Worm (Caenorhabditis elegans) whole organism, L4 larva: ENCODE data around the gene C50F4.16.

Experiments
- D1046.2 ChIP-seq: fragments of 200-800 bp; sonication (Bioruptor generic); IDR thresholded peaks from 2 replicates; pipeline ENCODE4 v1.3.6; 2022; ENCODE audit warnings: missing genetic modification characterization, missing compliant biosample characterization
- F49E8.2 ChIP-seq: sonication (generic microtip); optimal IDR thresholded peaks from 2 replicates; lab custom pipeline; 2016; ENCODE audit warnings: missing compliant biosample characterization, mild to moderate bottlenecking, missing genetic modification characterization, borderline replicate concordance
- R02D3.7 ChIP-seq: fragments of 150-350 bp; sonication (generic microtip); optimal IDR thresholded peaks from 3 replicates; lab custom pipeline; 2014; ENCODE audit warnings: missing biosample characterization, missing genetic modification characterization
- T20F7.1 ChIP-seq: fragments of 200-800 bp; sonication (Bioruptor generic); optimal IDR thresholded peaks from 2 replicates; lab custom pipeline; 2018; ENCODE audit warnings: mild to moderate bottlenecking, missing genetic modification characterization, missing compliant biosample characterization
- Y5F2A.4 ChIP-seq: fragments of 200-800 bp; sonication (Bioruptor generic); optimal IDR thresholded peaks from 2 replicates; lab custom pipeline; 2018; ENCODE audit warnings: mild to moderate bottlenecking, missing genetic modification characterization, missing compliant biosample characterization
- aha-1 ChIP-seq: fragments of 150-350 bp; peaks from one replicate; lab custom pipeline; 2014; ENCODE audit warnings: missing biosample characterization, missing genetic modification characterization
- ceh-62 ChIP-seq: sonication (generic microtip); optimal IDR thresholded peaks from 2 replicates; lab custom pipeline; 2017; ENCODE audit warnings: missing biosample characterization, missing genetic modification characterization
- ceh-82 ChIP-seq: sonication (generic microtip); optimal IDR thresholded peaks from 2 replicates; lab custom pipeline; 2017; ENCODE audit warnings: missing biosample characterization, missing genetic modification characterization
- daf-16 ChIP-seq, 3 experiments: sonication (generic microtip); optimal IDR thresholded peaks; 2 replicates each; lab custom pipeline; 2016 to 2017; ENCODE audit warnings: missing genetic modification characterization in 3 of 3, missing genetic modification reagents in 3 of 3, mild to moderate bottlenecking in 2 of 3, missing compliant biosample characterization in 2 of 3, missing biosample characterization in 1 of 3, moderate library complexity in 1 of 3
- dmd-6 ChIP-seq: fragments of 200-800 bp; sonication (Bioruptor generic); IDR thresholded peaks from 2 replicates; pipeline ENCODE4 v1.3.6; 2022; ENCODE audit warnings: missing genetic modification reagents, missing genetic modification characterization, missing compliant biosample characterization
- dve-1 ChIP-seq: sonication (generic microtip); optimal IDR thresholded peaks from 2 replicates; lab custom pipeline; 2017; ENCODE audit warnings: antibody characterized with exemption, mild to moderate bottlenecking, missing genetic modification characterization, missing compliant biosample characterization; ENCODE audit not compliant: insufficient read depth
- egl-27 ChIP-seq: sonication (generic microtip); optimal IDR thresholded peaks from 3 replicates; lab custom pipeline; 2017; ENCODE audit warnings: missing biosample characterization, missing genetic modification reagents, missing genetic modification characterization
- hif-1 ChIP-seq, 2 experiments: sonication (generic microtip); optimal IDR thresholded peaks; 2 replicates each; lab custom pipeline; 2016 to 2017; ENCODE audit warnings: missing compliant biosample characterization in 2 of 2, missing genetic modification characterization in 2 of 2, missing genetic modification reagents in 2 of 2, missing genotype in 2 of 2, mild to moderate bottlenecking in 1 of 2
- hlh-30 ChIP-seq: sonication (generic microtip); optimal IDR thresholded peaks from 2 replicates; lab custom pipeline; 2017; ENCODE audit warnings: antibody characterized with exemption, mild to moderate bottlenecking, missing genetic modification characterization, missing compliant biosample characterization; ENCODE audit not compliant: insufficient read depth
- hmg-1.1 ChIP-seq: fragments of 200-800 bp; sonication (Bioruptor generic); IDR thresholded peaks from 2 replicates; pipeline ENCODE4 v1.3.6; 2022; ENCODE audit warnings: missing genetic modification reagents, missing genetic modification characterization, missing compliant biosample characterization
- jun-1 ChIP-seq: fragments of 150-350 bp; optimal IDR thresholded peaks from 2 replicates; lab custom pipeline; 2014; ENCODE audit warnings: missing biosample characterization, missing genetic modification reagents, missing genetic modification characterization
- lim-7 ChIP-seq: fragments of 200-800 bp; sonication (Bioruptor generic); IDR thresholded peaks from 2 replicates; pipeline ENCODE4 v1.3.6; 2022; ENCODE audit warnings: missing genetic modification characterization, missing compliant biosample characterization
- lin-1 ChIP-seq: fragments of 200-800 bp; sonication (Bioruptor generic); IDR thresholded peaks from 2 replicates; pipeline ENCODE4 v1.3.6; 2022; ENCODE audit warnings: missing genetic modification reagents, missing genetic modification characterization, missing compliant biosample characterization
- lin-38 ChIP-seq: fragments of 200-800 bp; sonication (Bioruptor generic); IDR thresholded peaks from 2 replicates; pipeline ENCODE4 v1.3.6; 2022; ENCODE audit warnings: missing genetic modification reagents, missing genetic modification characterization, missing compliant biosample characterization
- lin-39 ChIP-seq: fragments of 150-350 bp; optimal IDR thresholded peaks from 2 replicates; lab custom pipeline; 2014; ENCODE audit warnings: missing biosample characterization, missing genetic modification reagents, missing genetic modification characterization
- mep-1 ChIP-seq: fragments of 150-350 bp; sonication (generic microtip); optimal IDR thresholded peaks from 3 replicates; lab custom pipeline; 2014; ENCODE audit warnings: missing biosample characterization, missing genetic modification characterization
- nhr-11 ChIP-seq: fragments of 150-350 bp; optimal IDR thresholded peaks from 2 replicates; lab custom pipeline; 2014; ENCODE audit warnings: missing biosample characterization, missing genetic modification characterization
- nhr-237 ChIP-seq: sonication (generic microtip); optimal IDR thresholded peaks from 2 replicates; lab custom pipeline; 2017; ENCODE audit warnings: missing biosample characterization, missing genetic modification characterization
- nhr-25 ChIP-seq: sonication (generic microtip); optimal IDR thresholded peaks from 2 replicates; lab custom pipeline; 2017; ENCODE audit warnings: missing genetic modification characterization, mild to moderate bottlenecking, missing compliant biosample characterization, antibody characterized with exemption, moderate library complexity, borderline replicate concordance; ENCODE audit not compliant: insufficient read depth
- nhr-28 ChIP-seq: fragments of 150-350 bp; optimal IDR thresholded peaks from 2 replicates; lab custom pipeline; 2014; ENCODE audit warnings: missing biosample characterization, missing genetic modification characterization
- nhr-48 ChIP-seq: sonication (generic microtip); optimal IDR thresholded peaks from 2 replicates; lab custom pipeline; 2016; ENCODE audit warnings: mild to moderate bottlenecking, missing genetic modification characterization, missing compliant biosample characterization
- nhr-6 ChIP-seq: fragments of 150-350 bp; optimal IDR thresholded peaks from 2 replicates; lab custom pipeline; 2014; ENCODE audit warnings: missing biosample characterization, missing genetic modification characterization
- pqm-1 ChIP-seq: sonication (generic microtip); optimal IDR thresholded peaks from 2 replicates; lab custom pipeline; 2017; ENCODE audit warnings: missing biosample characterization, missing genetic modification characterization
- rbr-2 ChIP-seq: sonication (generic microtip); optimal IDR thresholded peaks from 2 replicates; lab custom pipeline; 2016; ENCODE audit warnings: missing genotype, missing genetic modification characterization, missing compliant biosample characterization
- saeg-2 ChIP-seq: fragments of 200-800 bp; sonication (Bioruptor generic); IDR thresholded peaks from 2 replicates; pipeline ENCODE4 v1.3.6; 2022; ENCODE audit warnings: missing genetic modification reagents, missing genetic modification characterization, missing compliant biosample characterization
- set-16 ChIP-seq: fragments of 200-800 bp; sonication (Bioruptor generic); IDR thresholded peaks from 2 replicates; pipeline ENCODE4 v1.3.6; 2022; ENCODE audit warnings: missing genetic modification reagents, missing genetic modification characterization, missing compliant biosample characterization
- snpc-1.2 ChIP-seq: fragments of 200-800 bp; sonication (Bioruptor generic); IDR thresholded peaks from 2 replicates; pipeline ENCODE4 v1.3.6; 2022; ENCODE audit warnings: missing genetic modification reagents, missing genetic modification characterization, missing compliant biosample characterization
- snpc-4 ChIP-seq: fragments of 150-350 bp; optimal IDR thresholded peaks from 2 replicates; lab custom pipeline; 2014; ENCODE audit warnings: missing biosample characterization, missing genetic modification characterization
- spr-1 ChIP-seq: sonication (generic microtip); optimal IDR thresholded peaks from 2 replicates; lab custom pipeline; 2016; ENCODE audit warnings: mild to moderate bottlenecking, missing genetic modification characterization, missing compliant biosample characterization
- tra-1 ChIP-seq: fragments of 200-800 bp; sonication (Bioruptor generic); IDR thresholded peaks from 2 replicates; pipeline ENCODE4 v1.3.6; 2022; ENCODE audit warnings: missing genetic modification reagents, missing genetic modification characterization, missing compliant biosample characterization
- unc-130 ChIP-seq: sonication (generic microtip); optimal IDR thresholded peaks from 2 replicates; lab custom pipeline; 2016; ENCODE audit warnings: missing genetic modification reagents, missing genetic modification characterization, missing compliant biosample characterization
- unc-62 ChIP-seq, 3 experiments: fragments of 150-350 bp in 1 of 3; sonication (generic microtip); optimal IDR thresholded peaks in 2 of 3; peaks in 1 of 3; 1 replicate in 1 of 3; 2 replicates in 2 of 3; lab custom pipeline; 2014 to 2017; ENCODE audit warnings: missing biosample characterization in 3 of 3, missing genetic modification characterization in 3 of 3, missing genetic modification reagents in 3 of 3, missing genotype in 1 of 3
- vab-7 ChIP-seq: fragments of 200-800 bp; sonication (Bioruptor generic); IDR thresholded peaks from 2 replicates; pipeline ENCODE4 v1.3.6; 2022; ENCODE audit warnings: missing genetic modification reagents, missing genetic modification characterization, missing compliant biosample characterization
- zfp-3 ChIP-seq: fragments of 200-800 bp; sonication (Bioruptor generic); conservative IDR thresholded peaks from 2 replicates; pipeline ENCODE4 v1.3.6; 2022; ENCODE audit warnings: missing genetic modification reagents, missing genetic modification characterization, missing compliant biosample characterization
- zip-11 ChIP-seq: fragments of 200-800 bp; sonication (Bioruptor generic); IDR thresholded peaks from 2 replicates; pipeline ENCODE4 v1.3.6; 2022; ENCODE audit warnings: missing genetic modification characterization, missing compliant biosample characterization
- zip-2 ChIP-seq: fragments of 150-350 bp; optimal IDR thresholded peaks from 2 replicates; lab custom pipeline; 2014; ENCODE audit warnings: missing biosample characterization, missing genetic modification characterization
- ztf-7 ChIP-seq: fragments of 150-350 bp; optimal IDR thresholded peaks from 2 replicates; lab custom pipeline; 2014; ENCODE audit warnings: missing biosample characterization, missing genetic modification characterization

Gene C50F4.16

ce11 chrV:9526470-9526869 lies 14.9 kb downstream of the C50F4.16 start, which contains the start of gene C50F4.1 (continued):
- TF ChIP-seq snpc-1.2 (GFP tag; lab: Robert Waterston, UW): no peak
- no peak for TF ChIP-seq dve-1 (tag; lab: Kevin White, UChicago)
- no peak for TF ChIP-seq nhr-237 (tag; lab: Kevin White, UChicago)
- peak; percentile 82 for TF ChIP-seq nhr-28 (tag; lab: Kevin White, UChicago)
- TF ChIP-seq zip-2 (tag; lab: Kevin White, UChicago): no peak
- no peak for TF ChIP-seq lin-39 (tag; lab: Kevin White, UChicago)
- TF ChIP-seq lim-7 (GFP tag; lab: Robert Waterston, UW): no peak
- TF ChIP-seq jun-1 (tag; lab: Kevin White, UChicago): no peak
- no peak for TF ChIP-seq hif-1 (tag; optimal IDR thresholded peaks at IDR 0.05; lab: Kevin White, UChicago)
- TF ChIP-seq nhr-25 (tag; lab: Kevin White, UChicago): no peak

ce11 chrV:9524099-9524498 lies 17.3 kb downstream of the C50F4.16 start, which contains the start of gene C50F4.9:
TSS of gene C50F4.9 (minus strand) at chrV:9524199.
- no peak for TF ChIP-seq zip-2 (tag; lab: Kevin White, UChicago)
- TF ChIP-seq R02D3.7 (tag; lab: Kevin White, UChicago): no peak
- TF ChIP-seq spr-1 (tag; lab: Kevin White, UChicago): no peak
- no peak for TF ChIP-seq zip-11 (GFP tag; lab: Robert Waterston, UW)

- TF ChIP-seq hmg-1.1 (no peak), aha-1 (tag; lab: Kevin White, UChicago) (peak; percentile 46), unc-62 (GFP tag; optimal IDR thresholded peaks at IDR 0.05 in 1 of 2; lab: Kevin White, UChicago) (peak in 1 of 2 experiments; percentile 62), unc-62 (tag; optimal IDR thresholded peaks at IDR 0.05; lab: Kevin White, UChicago) (no peak), T20F7.1 (GFP tag; lab: Kevin White, UChicago) (no peak), Y5F2A.4 (GFP tag; lab: Kevin White, UChicago) (no peak)
Measured at ce11 chrV:9521697-9522096, 19.7 kb downstream of the C50F4.16 start.

- TF ChIP-seq nhr-28 (tag; lab: Kevin White, UChicago) (peak; percentile 39), daf-16 (GFP tag; optimal IDR thresholded peaks at IDR 0.05; lab: Kevin White, UChicago) (no peak), daf-16 (tag; optimal IDR thresholded peaks at IDR 0.05; lab: Kevin White, UChicago) (no peak), tra-1 (GFP tag; lab: Robert Waterston, UW) (no peak), dve-1 (tag; lab: Kevin White, UChicago) (peak; percentile 24), Y5F2A.4 (GFP tag; lab: Kevin White, UChicago) (no peak), lin-39 (tag; lab: Kevin White, UChicago) (no peak), saeg-2 (GFP tag; lab: Robert Waterston, UW) (no peak), rbr-2 (no peak), zip-11 (GFP tag; lab: Robert Waterston, UW) (no peak), pqm-1 (no peak), unc-62 (GFP tag; optimal IDR thresholded peaks at IDR 0.05 in 1 of 2; lab: Kevin White, UChicago) (peak in 1 of 2 experiments; percentile 35), unc-62 (tag; optimal IDR thresholded peaks at IDR 0.05; lab: Kevin White, UChicago) (no peak), ceh-62 (no peak), ceh-82 (tag; lab: Kevin White, UChicago) (no peak)
Measured at ce11 chrV:9518832-9519231, 22.6 kb downstream of the C50F4.16 start, which contains the start of gene C50F4.8. TSS of gene C50F4.8 (minus strand) at chrV:9518859.

- TF ChIP-seq pqm-1: no peak
- no peak for TF ChIP-seq nhr-11 (tag; lab: Kevin White, UChicago)
- no peak for TF ChIP-seq zfp-3
- TF ChIP-seq ztf-7 (tag; lab: Kevin White, UChicago): no peak
- peak; percentile 49 for TF ChIP-seq nhr-48 (tag; lab: Kevin White, UChicago)
- TF ChIP-seq hlh-30 (tag; lab: Kevin White, UChicago): peak; percentile 83
- TF ChIP-seq egl-27 (tag; lab: Kevin White, UChicago): no peak
- no peak for TF ChIP-seq lin-38 (GFP tag; lab: Robert Waterston, UW)
- no peak for TF ChIP-seq lin-1
- no peak for TF ChIP-seq snpc-4 (tag; lab: Kevin White, UChicago)
- peak; percentile 84 for TF ChIP-seq dmd-6 (GFP tag; lab: Robert Waterston, UW)
- no peak for TF ChIP-seq set-16 (GFP tag; lab: Robert Waterston, UW)
- TF ChIP-seq vab-7 (GFP tag; lab: Robert Waterston, UW): no peak
- TF ChIP-seq D1046.2 (GFP tag; lab: Robert Waterston, UW): no peak
- TF ChIP-seq unc-130 (GFP tag; lab: Kevin White, UChicago): no peak
- TF ChIP-seq F49E8.2 (tag; lab: Kevin White, UChicago): no peak
- TF ChIP-seq nhr-6 (tag; lab: Kevin White, UChicago): peak; percentile 46
- peak; percentile 42 for TF ChIP-seq mep-1
- TF ChIP-seq nhr-25 (tag; lab: Kevin White, UChicago): peak; percentile 46
Measured at ce11 chrV:9516280-9516679, 25.1 kb downstream of the C50F4.16 start.
